Worm (Caenorhabditis elegans) whole organism, L1 larva: ENCODE data around the gene pho-6.

Experiments used
- C04F5.9 ChIP-seq: sonication (generic microtip); optimal IDR thresholded peaks from 2 replicates; lab custom pipeline; 2016; ENCODE audit warnings: missing genetic modification characterization, missing compliant biosample characterization
- C16A3.4 ChIP-seq: fragments of 150-350 bp; optimal IDR thresholded peaks from 2 replicates; lab custom pipeline; 2014; ENCODE audit warnings: missing biosample characterization, missing genetic modification characterization
- F16B12.6 ChIP-seq: fragments of 150-350 bp; optimal IDR thresholded peaks from 2 replicates; lab custom pipeline; 2014; ENCODE audit warnings: missing biosample characterization, missing genetic modification characterization
- Y116A8C.19 ChIP-seq: sonication (generic microtip); optimal IDR thresholded peaks from 2 replicates; lab custom pipeline; 2016; ENCODE audit warnings: missing compliant biosample characterization, missing genetic modification characterization, borderline replicate concordance
- alr-1 ChIP-seq: fragments of 200-800 bp; sonication (Bioruptor generic); optimal IDR thresholded peaks from 2 replicates; lab custom pipeline; 2018; ENCODE audit warnings: borderline replicate concordance, mild to moderate bottlenecking, missing genetic modification characterization, missing compliant biosample characterization
- blmp-1 ChIP-seq: fragments of 150-350 bp; optimal IDR thresholded peaks from 2 replicates; lab custom pipeline; 2014; ENCODE audit warnings: missing biosample characterization, missing genetic modification characterization
- ceh-63 ChIP-seq: fragments of 200-800 bp; sonication (Bioruptor generic); optimal IDR thresholded peaks from 2 replicates; lab custom pipeline; 2018; ENCODE audit warnings: mild to moderate bottlenecking, missing genetic modification characterization, missing compliant biosample characterization
- ceh-88 ChIP-seq: fragments of 200-800 bp; sonication (Bioruptor generic); IDR thresholded peaks from 2 replicates; pipeline ENCODE4 v1.3.6; 2022; ENCODE audit warnings: missing genetic modification characterization, missing compliant biosample characterization
- ceh-90 ChIP-seq: sonication (generic microtip); optimal IDR thresholded peaks from 2 replicates; lab custom pipeline; 2016; ENCODE audit warnings: missing genetic modification characterization, missing compliant biosample characterization
- dsc-1 ChIP-seq: sonication (generic microtip); optimal IDR thresholded peaks from 2 replicates; lab custom pipeline; 2016; ENCODE audit warnings: mild to moderate bottlenecking, missing genetic modification characterization, missing compliant biosample characterization
- efl-1 ChIP-seq, 4 experiments: fragments of 150-350 bp; optimal IDR thresholded peaks in 3 of 4; peaks in 1 of 4; 1 replicate in 1 of 4; 2 replicates in 3 of 4; lab custom pipeline; 2014; ENCODE audit warnings: missing biosample characterization in 2 of 4, missing genetic modification characterization in 2 of 4, missing genetic modification reagents in 2 of 4
- egl-13 ChIP-seq: sonication (generic microtip); optimal IDR thresholded peaks from 2 replicates; lab custom pipeline; 2016; ENCODE audit warnings: missing genotype, missing genetic modification reagents, missing genetic modification characterization, missing compliant biosample characterization
- elt-2 ChIP-seq: sonication (generic microtip); optimal IDR thresholded peaks from 2 replicates; lab custom pipeline; 2016; ENCODE audit warnings: missing genetic modification characterization, mild to moderate bottlenecking, inconsistent platforms, missing compliant biosample characterization, missing genetic modification reagents
- elt-3 ChIP-seq, 6 experiments: fragments of 150-350 bp in 1 of 6; sonication (generic microtip); optimal IDR thresholded peaks; 2 replicates each; lab custom pipeline; 2017 to 2018; ENCODE audit warnings: missing biosample characterization in 6 of 6, missing genetic modification characterization in 6 of 6, inconsistent platforms in 1 of 6
- ets-5 ChIP-seq: fragments of 200-800 bp; sonication (Bioruptor generic); IDR thresholded peaks from 2 replicates; pipeline ENCODE4 v1.3.6; 2022; ENCODE audit warnings: missing genetic modification characterization, missing compliant biosample characterization
- fkh-8 ChIP-seq: sonication (generic microtip); optimal IDR thresholded peaks from 2 replicates; lab custom pipeline; 2016; ENCODE audit warnings: mild to moderate bottlenecking, missing genetic modification characterization, missing compliant biosample characterization
- grh-1 ChIP-seq: fragments of 200-800 bp; sonication (Bioruptor generic); IDR thresholded peaks from 2 replicates; pipeline ENCODE4 v1.3.6; 2022; ENCODE audit warnings: missing genetic modification reagents, missing genetic modification characterization, missing compliant biosample characterization
- hpl-2 ChIP-seq: fragments of 150-350 bp; optimal IDR thresholded peaks from 2 replicates; lab custom pipeline; 2014; ENCODE audit warnings: missing biosample characterization, missing genetic modification reagents, missing genetic modification characterization
- irx-1 ChIP-seq: sonication (generic microtip); optimal IDR thresholded peaks from 2 replicates; lab custom pipeline; 2016; ENCODE audit warnings: missing genetic modification characterization, missing compliant biosample characterization
- isw-1 ChIP-seq: fragments of 200-800 bp; sonication (Bioruptor generic); IDR thresholded peaks from 2 replicates; pipeline ENCODE4 v1.3.6; 2022; ENCODE audit warnings: missing genetic modification characterization, missing compliant biosample characterization
- lin-14 ChIP-seq: fragments of 200-800 bp; sonication (Bioruptor generic); optimal IDR thresholded peaks from 2 replicates; lab custom pipeline; 2018; ENCODE audit warnings: mild to moderate bottlenecking, missing genetic modification characterization, moderate library complexity, missing compliant biosample characterization
- lin-15B ChIP-seq: fragments of 150-350 bp; sonication (generic microtip); optimal IDR thresholded peaks from 3 replicates; lab custom pipeline; 2014; ENCODE audit warnings: missing biosample characterization, missing genetic modification characterization
- lin-35 ChIP-seq, 2 experiments: fragments of 150-350 bp; optimal IDR thresholded peaks; 2 replicates each; lab custom pipeline; 2014; ENCODE audit warnings: missing biosample characterization in 2 of 2, missing genetic modification characterization in 2 of 2, missing genetic modification reagents in 2 of 2
- lin-39 ChIP-seq: fragments of 150-350 bp; optimal IDR thresholded peaks from 2 replicates; lab custom pipeline; 2014; ENCODE audit warnings: missing biosample characterization, missing genetic modification reagents, missing genetic modification characterization
- lir-3 ChIP-seq: sonication (generic microtip); optimal IDR thresholded peaks from 2 replicates; lab custom pipeline; 2016; ENCODE audit warnings: mild to moderate bottlenecking, missing genetic modification characterization, moderate library complexity, missing compliant biosample characterization; ENCODE audit not compliant: poor library complexity
- mdl-1 ChIP-seq, 2 experiments: fragments of 150-350 bp; optimal IDR thresholded peaks; 2 replicates each; lab custom pipeline; 2014 to 2017; ENCODE audit warnings: missing biosample characterization in 2 of 2, missing genetic modification characterization in 2 of 2, inconsistent platforms in 1 of 2
- nhr-77 ChIP-seq: fragments of 150-350 bp; optimal IDR thresholded peaks from 2 replicates; lab custom pipeline; 2014; ENCODE audit warnings: missing biosample characterization, missing genetic modification characterization
- nhr-90 ChIP-seq: sonication (generic microtip); optimal IDR thresholded peaks from 2 replicates; lab custom pipeline; 2016; ENCODE audit warnings: mild to moderate bottlenecking, missing genetic modification characterization, missing compliant biosample characterization; ENCODE audit not compliant: poor library complexity
- pqm-1 ChIP-seq: sonication (generic microtip); optimal IDR thresholded peaks from 3 replicates; lab custom pipeline; 2017; ENCODE audit warnings: missing biosample characterization, missing genetic modification characterization
- snpc-4 ChIP-seq: fragments of 150-350 bp; optimal IDR thresholded peaks from 2 replicates; lab custom pipeline; 2014; ENCODE audit warnings: missing biosample characterization, missing genetic modification characterization
- snu-23 ChIP-seq: sonication (generic microtip); optimal IDR thresholded peaks from 2 replicates; lab custom pipeline; 2016; ENCODE audit warnings: missing genetic modification characterization, missing compliant biosample characterization
- tbx-2 ChIP-seq: sonication (generic microtip); optimal IDR thresholded peaks from 2 replicates; lab custom pipeline; 2016; ENCODE audit warnings: missing genetic modification characterization, missing compliant biosample characterization
- tlp-1 ChIP-seq: fragments of 150-350 bp; optimal IDR thresholded peaks from 2 replicates; lab custom pipeline; 2014; ENCODE audit warnings: missing biosample characterization, missing genetic modification characterization
- unc-130 ChIP-seq: fragments of 150-350 bp; optimal IDR thresholded peaks from 2 replicates; lab custom pipeline; 2017; ENCODE audit warnings: missing biosample characterization, missing genetic modification characterization, inconsistent platforms
- unc-30 ChIP-seq: sonication (generic microtip); optimal IDR thresholded peaks from 2 replicates; lab custom pipeline; 2017; ENCODE audit warnings: missing biosample characterization, missing genetic modification characterization
- unc-62 ChIP-seq: fragments of 150-350 bp; optimal IDR thresholded peaks from 2 replicates; lab custom pipeline; 2014; ENCODE audit warnings: missing biosample characterization, missing genetic modification reagents, missing genetic modification characterization
- unc-86 ChIP-seq: sonication (generic microtip); optimal IDR thresholded peaks from 2 replicates; lab custom pipeline; 2016; ENCODE audit warnings: missing genetic modification characterization, missing compliant biosample characterization
- unc-98 ChIP-seq: fragments of 200-800 bp; sonication (Bioruptor generic); IDR thresholded peaks from 2 replicates; pipeline ENCODE4 v1.3.6; 2022; ENCODE audit warnings: missing genetic modification characterization, missing compliant biosample characterization
- vab-15 ChIP-seq: sonication (generic microtip); optimal IDR thresholded peaks from 2 replicates; lab custom pipeline; 2017; ENCODE audit warnings: missing genotype, mild to moderate bottlenecking, missing genetic modification characterization, missing compliant biosample characterization
- ztf-4 ChIP-seq: fragments of 150-350 bp; optimal IDR thresholded peaks from 2 replicates; lab custom pipeline; 2014; ENCODE audit warnings: missing biosample characterization, missing genetic modification characterization

Gene pho-6

DNA sequence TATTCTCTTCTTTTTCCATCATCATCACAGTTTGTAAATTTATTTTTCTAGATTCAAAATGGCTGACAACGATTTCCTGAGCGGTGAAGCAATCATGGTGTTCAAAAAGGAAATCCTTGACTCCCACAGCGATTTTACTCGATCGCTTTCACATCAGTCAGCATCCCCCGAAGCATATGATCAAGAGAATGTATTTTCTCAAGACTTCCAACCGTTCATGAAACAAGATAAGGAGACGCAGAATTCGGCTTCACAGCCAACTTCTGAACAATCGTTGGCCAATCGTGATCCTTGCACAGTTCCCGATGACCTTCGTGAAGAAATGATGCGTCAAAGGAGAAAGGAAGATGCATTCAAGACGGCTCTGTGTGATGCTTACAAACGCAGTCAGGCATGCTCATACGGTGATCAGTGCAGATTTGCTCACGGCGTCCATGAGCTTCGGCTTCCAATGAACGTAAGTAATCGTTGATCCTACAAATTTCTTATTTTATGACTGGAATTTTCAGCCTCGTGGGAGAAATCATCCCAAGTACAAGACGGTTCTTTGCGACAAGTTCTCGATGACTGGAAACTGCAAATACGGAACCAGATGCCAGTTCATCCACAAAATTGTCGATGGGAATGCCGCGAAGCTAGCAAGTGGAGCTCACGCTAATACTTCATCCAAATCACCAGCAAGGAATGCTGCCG lies 19.9 kb upstream of the pho-6 start, which contains the start of gene pos-1:
pos-1 (plus strand) TSS at position 51 of the 693 bp plus-strand sequence.
- no peak for TF ChIP-seq efl-1 (optimal IDR thresholded peaks at IDR 0.05; lab: Kevin White, UChicago)
- TF ChIP-seq efl-1 (GFP tag; optimal IDR thresholded peaks at IDR 0.05 in 1 of 2; lab: Kevin White, UChicago), result peak in 1 of 2 experiments; percentile 90
- TF ChIP-seq pqm-1 (tag; lab: Kevin White, UChicago), result no peak

DNA sequence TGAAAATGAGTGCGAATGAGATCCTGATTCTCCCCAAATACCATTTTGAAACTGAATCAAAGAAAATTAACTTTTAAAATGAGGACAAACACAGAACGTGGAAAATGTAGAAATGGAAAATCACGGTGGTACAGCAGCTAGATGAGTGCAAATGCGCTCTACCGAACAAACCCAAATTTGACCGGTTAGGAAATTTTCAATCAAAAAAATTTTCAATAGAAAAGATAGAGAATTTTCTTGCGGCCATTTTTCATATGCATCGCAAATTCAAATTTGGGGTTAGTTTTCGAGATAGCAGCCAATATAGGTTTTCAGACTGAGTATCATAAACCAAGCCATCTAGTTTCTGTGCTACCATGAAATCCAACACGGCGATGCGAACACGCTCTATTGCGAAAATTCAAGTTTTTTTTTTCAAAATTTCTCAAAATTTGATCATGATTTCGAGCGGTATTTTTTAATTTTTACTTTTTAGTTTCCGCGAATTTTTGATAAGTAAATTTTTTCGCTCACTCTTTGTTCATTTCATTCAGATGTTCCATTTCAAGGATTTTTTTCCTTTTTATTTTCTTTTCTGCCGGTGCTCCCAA lies 19.3 kb upstream of the pho-6 start, which contains the start of gene vha-18:
vha-18 (minus strand) TSS at position 51 of the 590 bp plus-strand sequence.
- TF ChIP-seq unc-30 (tag; lab: Kevin White, UChicago) (no peak), efl-1 (optimal IDR thresholded peaks at IDR 0.05; lab: Kevin White, UChicago) (peak in 1 of 2 experiments; percentile 4), efl-1 (GFP tag; optimal IDR thresholded peaks at IDR 0.05 in 1 of 2; lab: Kevin White, UChicago) (no peak)

DNA sequence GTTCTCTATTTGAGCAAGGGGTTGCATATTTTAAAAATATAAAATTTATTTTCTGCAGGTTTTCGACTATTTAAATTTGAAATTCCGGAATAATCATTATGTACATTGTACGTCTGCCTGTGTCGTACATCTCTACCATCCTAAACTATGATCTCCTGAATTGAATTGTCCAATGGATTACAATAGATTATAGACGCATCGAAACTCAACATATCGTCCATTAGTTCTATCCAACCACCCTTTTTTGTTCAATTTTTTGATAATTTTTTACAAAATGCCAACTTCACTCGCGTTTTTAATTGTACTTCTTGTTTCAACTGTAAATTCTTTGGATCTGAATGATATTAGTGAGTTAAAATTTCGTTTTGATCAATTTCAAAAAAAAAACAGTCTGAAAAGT lies 16.1 kb upstream of the pho-6 start, which contains the start of gene F52E1.2:
F52E1.2 (plus strand) TSS at position 190 of the 400 bp plus-strand sequence.
- TF ChIP-seq C04F5.9 (tag; lab: Kevin White, UChicago), result no peak
- TF ChIP-seq C16A3.4 (tag; lab: Kevin White, UChicago), result no peak
- TF ChIP-seq ceh-63 (GFP tag; lab: Kevin White, UChicago), result no peak
- TF ChIP-seq unc-98 (GFP tag; lab: Robert Waterston, UW), result no peak
- no peak for TF ChIP-seq unc-62 (GFP tag; lab: Kevin White, UChicago)
- no peak for TF ChIP-seq isw-1 (GFP tag; lab: Robert Waterston, UW)
- TF ChIP-seq F16B12.6 (tag; lab: Kevin White, UChicago), result no peak
- TF ChIP-seq irx-1, result no peak
- no peak for TF ChIP-seq dsc-1 (tag; lab: Kevin White, UChicago)

DNA sequence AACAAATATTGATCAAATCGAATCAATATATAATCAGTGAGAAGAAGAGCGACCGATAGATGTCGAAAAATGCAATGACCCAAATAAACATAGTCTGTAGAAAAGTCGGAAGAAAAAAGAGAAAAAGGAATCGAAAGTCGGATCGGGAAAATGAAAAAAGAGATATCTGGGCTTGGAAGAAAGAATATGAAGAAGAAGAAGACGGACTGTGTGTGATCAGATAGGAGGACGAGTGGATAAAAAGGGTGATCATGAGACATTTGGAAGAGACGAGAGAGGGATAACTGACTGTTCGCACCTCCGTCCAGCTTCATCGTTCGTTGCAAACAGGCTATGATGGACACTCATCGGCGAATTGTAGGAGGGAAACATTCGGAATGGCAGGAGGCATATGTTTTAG lies 15.3 kb upstream of the pho-6 start:
- TF ChIP-seq ztf-4 (tag; lab: Kevin White, UChicago) (peak; percentile 27), grh-1 (GFP tag; lab: Robert Waterston, UW) (no peak), fkh-8 (tag; lab: Kevin White, UChicago) (no peak), lin-14 (GFP tag; lab: Kevin White, UChicago) (peak; percentile 5), lin-15B (no peak), blmp-1 (tag; lab: Kevin White, UChicago) (peak; percentile 100), elt-3 (tag; optimal IDR thresholded peaks at IDR 0.05; lab: Kevin White, UChicago) (peak in 1 of 6 experiments; percentile 33)
- TF ChIP-seq, all 84 proteins: peak for 4

DNA sequence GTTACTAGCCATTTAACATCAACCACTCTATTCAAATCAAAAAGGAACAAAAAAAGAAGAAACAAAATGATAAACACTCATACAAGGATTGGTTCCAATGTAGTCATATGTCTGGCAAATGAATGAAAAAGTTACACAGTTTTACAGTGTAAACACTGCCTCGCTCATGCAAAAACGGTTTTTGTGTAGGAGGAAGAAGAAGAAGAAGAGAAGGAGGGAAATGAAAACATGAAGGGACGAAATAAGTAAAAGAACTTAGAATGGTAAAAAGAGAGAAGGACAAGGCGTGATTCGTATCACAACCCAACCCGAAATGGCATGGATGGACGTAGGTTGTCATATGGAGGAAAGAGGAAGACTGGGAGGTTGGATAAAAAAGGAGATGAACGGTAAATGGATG lies 12.7 kb upstream of the pho-6 start:
- TF ChIP-seq irx-1, result no peak
- TF ChIP-seq blmp-1 (tag; lab: Kevin White, UChicago), result peak; percentile 77
- peak; percentile 88 for TF ChIP-seq lin-14 (GFP tag; lab: Kevin White, UChicago)
- no peak for TF ChIP-seq egl-13 (tag; lab: Kevin White, UChicago)
- no peak for TF ChIP-seq nhr-77
- no peak for TF ChIP-seq ztf-4 (tag; lab: Kevin White, UChicago)
- no peak for TF ChIP-seq hpl-2 (GFP tag; lab: Kevin White, UChicago)
- no peak for TF ChIP-seq ceh-90 (tag; lab: Kevin White, UChicago)
- TF ChIP-seq unc-86 (tag; lab: Kevin White, UChicago), result no peak
- no peak for TF ChIP-seq tbx-2 (tag; lab: Kevin White, UChicago)
- no peak for TF ChIP-seq ceh-88 (GFP tag; lab: Robert Waterston, UW)
- no peak for TF ChIP-seq unc-130 (tag; lab: Kevin White, UChicago)
- TF ChIP-seq Y116A8C.19 (tag; lab: Kevin White, UChicago), result no peak
- no peak for TF ChIP-seq F16B12.6 (tag; lab: Kevin White, UChicago)
- no peak for TF ChIP-seq elt-2 (tag; lab: Kevin White, UChicago)
- peak in 1 of 2 experiments; percentile 6 for TF ChIP-seq mdl-1 (tag; optimal IDR thresholded peaks at IDR 0.05; lab: Kevin White, UChicago)
- peak in 1 of 2 experiments; percentile 49 for TF ChIP-seq lin-35 (GFP tag; optimal IDR thresholded peaks at IDR 0.05; lab: Kevin White, UChicago)
- TF ChIP-seq nhr-90 (tag; lab: Kevin White, UChicago), result peak; percentile 27
- TF ChIP-seq tlp-1 (tag; lab: Kevin White, UChicago), result no peak
- no peak for TF ChIP-seq ets-5 (GFP tag; lab: Robert Waterston, UW)
- no peak for TF ChIP-seq pqm-1 (tag; lab: Kevin White, UChicago)
- no peak for TF ChIP-seq vab-15
- TF ChIP-seq alr-1 (tag; lab: Kevin White, UChicago), result no peak
- no peak for TF ChIP-seq lir-3
- no peak for TF ChIP-seq lin-39 (tag; lab: Kevin White, UChicago)
- no peak for TF ChIP-seq snpc-4 (tag; lab: Kevin White, UChicago)
- TF ChIP-seq elt-3 (tag; optimal IDR thresholded peaks at IDR 0.05; lab: Kevin White, UChicago), result peak in 2 of 6 experiments; percentile 47 to 70
- TF ChIP-seq snu-23, result peak; percentile 59
